Worm (Caenorhabditis elegans): Measurements from ENCODE around the gene aass-1.

DNA sequence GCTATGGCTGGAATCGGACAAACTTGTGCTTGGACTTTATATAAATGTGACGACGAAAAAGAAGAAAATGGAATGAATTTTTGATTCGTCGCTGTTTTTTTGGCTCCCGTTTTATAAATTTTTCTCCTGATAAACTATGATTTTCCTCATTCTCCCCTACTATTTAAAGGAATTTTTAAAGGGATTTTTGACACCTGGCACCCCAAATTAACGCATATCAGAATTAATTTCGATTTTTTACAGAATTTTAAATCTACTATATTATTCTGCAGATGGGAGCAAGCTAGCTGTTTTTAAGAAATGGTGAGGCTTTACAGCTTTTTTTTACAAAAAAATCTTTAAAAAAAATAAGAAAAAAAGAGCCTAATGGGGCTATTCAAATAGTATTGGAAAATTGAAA is 39.9 kb upstream of the aass-1 start, which contains the start of gene coa-1:
- TF ChIP-seq fkh-4 (tag; optimal IDR thresholded peaks at IDR 0.05; ENCODE audit: borderline replicate concordance) (no peak), lin-39 (tag; optimal IDR thresholded peaks at IDR 0.05) (no peak), lsy-2 (tag; optimal IDR thresholded peaks at IDR 0.05) (no peak), mep-1 (tag; optimal IDR thresholded peaks at IDR 0.05) (no peak), unc-62 (GFP tag; optimal IDR thresholded peaks at IDR 0.05) (no peak), nhr-76 (tag; optimal IDR thresholded peaks at IDR 0.05) (no peak)

Data from whole organism, L1 larva.